Fruit fly (Drosophila melanogaster) whole organism, embryonic: ENCODE measurements around the gene Pez.

Experiments used
- ATbp ChIP-seq: fragments of 200-800 bp; sonication (Bioruptor generic); optimal IDR thresholded peaks from 2 replicates; lab custom pipeline; 2017; ENCODE audit warnings: missing biosample characterization, mild to moderate bottlenecking, missing genetic modification characterization, missing genetic modification reagents
- Ada2b ChIP-seq: fragments of 200-800 bp; sonication (Bioruptor generic); IDR thresholded peaks from 2 replicates; pipeline ENCODE4 v1.3.6; 2022; ENCODE audit warnings: missing biosample characterization, missing genetic modification characterization
- Blimp-1 ChIP-seq: fragments of 200-800 bp; sonication (Bioruptor generic); optimal IDR thresholded peaks from 3 replicates; lab custom pipeline; 2018; ENCODE audit warnings: missing biosample characterization, missing genetic modification characterization, mild to moderate bottlenecking, moderate library complexity, missing genetic modification reagents
- CG10543 ChIP-seq: fragments of 200-800 bp; sonication (Bioruptor generic); optimal IDR thresholded peaks from 3 replicates; lab custom pipeline; 2017; ENCODE audit warnings: missing biosample characterization, mild to moderate bottlenecking, missing genetic modification characterization, moderate library complexity
- CG10654 ChIP-seq: fragments of 200-800 bp; sonication (Bioruptor generic); optimal IDR thresholded peaks from 2 replicates; lab custom pipeline; 2016; ENCODE audit warnings: missing biosample characterization, missing genetic modification characterization
- CG11504 ChIP-seq: fragments of 200-800 bp; sonication (Bioruptor generic); optimal IDR thresholded peaks from 3 replicates; lab custom pipeline; 2019; ENCODE audit warnings: missing biosample characterization, mild to moderate bottlenecking, missing genetic modification characterization, moderate library complexity
- CG11696 ChIP-seq: fragments of 200-800 bp; sonication (Bioruptor generic); IDR thresholded peaks from 2 replicates; pipeline ENCODE4 v1.3.6; 2022; ENCODE audit warnings: missing biosample characterization, missing genetic modification characterization
- CG12299 ChIP-seq: fragments of 200-800 bp; sonication (Bioruptor generic); optimal IDR thresholded peaks from 2 replicates; lab custom pipeline; 2018; ENCODE audit warnings: missing biosample characterization, mild to moderate bottlenecking, missing genetic modification characterization
- CG12391 ChIP-seq: fragments of 200-800 bp; sonication (Bioruptor generic); optimal IDR thresholded peaks from 3 replicates; lab custom pipeline; 2018; ENCODE audit warnings: missing biosample characterization, mild to moderate bottlenecking, missing genetic modification characterization, moderate library complexity
- CG13624 ChIP-seq: fragments of 200-800 bp; sonication (Bioruptor generic); optimal IDR thresholded peaks from 2 replicates; lab custom pipeline; 2016; ENCODE audit warnings: missing biosample characterization, missing genetic modification characterization
- CG15269 ChIP-seq: fragments of 200-800 bp; sonication (Bioruptor generic); optimal IDR thresholded peaks from 2 replicates; lab custom pipeline; 2018; ENCODE audit warnings: missing biosample characterization, mild to moderate bottlenecking, missing genetic modification characterization, moderate library complexity
- CG17359 ChIP-seq: fragments of 200-800 bp; sonication (Bioruptor generic); optimal IDR thresholded peaks from 3 replicates; lab custom pipeline; 2018; ENCODE audit warnings: missing biosample characterization, mild to moderate bottlenecking, missing genetic modification characterization, moderate library complexity
- CG17361 ChIP-seq: fragments of 200-800 bp; sonication (Bioruptor generic); IDR thresholded peaks from 3 replicates; pipeline ENCODE4 v1.3.6; 2022; ENCODE audit warnings: missing biosample characterization, missing genetic modification characterization
- CG17612 ChIP-seq: fragments of 200-800 bp; sonication (Bioruptor generic); IDR thresholded peaks from 2 replicates; pipeline ENCODE4 v1.3.6; 2022; ENCODE audit warnings: missing biosample characterization, missing genetic modification characterization
- CG2116 ChIP-seq: fragments of 200-800 bp; sonication (Bioruptor generic); optimal IDR thresholded peaks from 3 replicates; lab custom pipeline; 2018; ENCODE audit warnings: missing biosample characterization, mild to moderate bottlenecking, missing genetic modification characterization
- CG31224 ChIP-seq: fragments of 200-800 bp; sonication (Bioruptor generic); IDR thresholded peaks from 2 replicates; pipeline ENCODE4 v1.3.6; 2022; ENCODE audit warnings: missing biosample characterization, missing genetic modification characterization
- CG31388 ChIP-seq: fragments of 200-800 bp; sonication (Bioruptor generic); optimal IDR thresholded peaks from 2 replicates; lab custom pipeline; 2016; ENCODE audit warnings: missing biosample characterization, missing genetic modification characterization
- CG34422 ChIP-seq: fragments of 200-800 bp; sonication (Bioruptor generic); IDR thresholded peaks from 3 replicates; pipeline ENCODE4 v1.3.6; 2022; ENCODE audit warnings: missing biosample characterization, missing genetic modification characterization
- CG6272 ChIP-seq: fragments of 200-800 bp; sonication (Bioruptor generic); IDR thresholded peaks from 2 replicates; pipeline ENCODE4 v1.3.6; 2022; ENCODE audit warnings: missing biosample characterization, missing genetic modification characterization
- CG6689 ChIP-seq: fragments of 200-800 bp; sonication (Bioruptor generic); IDR thresholded peaks from 2 replicates; pipeline ENCODE4 v1.3.6; 2022; ENCODE audit warnings: missing biosample characterization, missing genetic modification characterization
- CG7745 ChIP-seq: fragments of 200-800 bp; sonication (Bioruptor generic); optimal IDR thresholded peaks from 2 replicates; lab custom pipeline; 2018; ENCODE audit warnings: missing biosample characterization, mild to moderate bottlenecking, missing genetic modification characterization, moderate library complexity
- E2f1 ChIP-seq: fragments of 200-800 bp; sonication (Bioruptor generic); IDR thresholded peaks from 2 replicates; pipeline ENCODE4 v1.3.6; 2022; ENCODE audit warnings: missing biosample characterization, missing genetic modification characterization
- Ets65A ChIP-seq: fragments of 200-800 bp; sonication (Bioruptor generic); peaks from one replicate; lab custom pipeline; 2016; ENCODE audit warnings: missing biosample characterization, missing genetic modification characterization
- Ets97D ChIP-seq: fragments of 200-800 bp; sonication (Bioruptor generic); optimal IDR thresholded peaks from 3 replicates; lab custom pipeline; 2016; ENCODE audit warnings: missing biosample characterization, missing genetic modification characterization
- Hey ChIP-seq: fragments of 200-800 bp; sonication (Bioruptor generic); optimal IDR thresholded peaks from 3 replicates; lab custom pipeline; 2018; ENCODE audit warnings: missing biosample characterization, mild to moderate bottlenecking, missing genetic modification characterization
- Hmx ChIP-seq: fragments of 200-800 bp; sonication (Bioruptor generic); optimal IDR thresholded peaks from 2 replicates; lab custom pipeline; 2016; ENCODE audit warnings: missing biosample characterization, missing genetic modification characterization
- Nf-YB ChIP-seq: fragments of 200-800 bp; sonication (Bioruptor generic); optimal IDR thresholded peaks from 3 replicates; lab custom pipeline; 2019; ENCODE audit warnings: missing biosample characterization, mild to moderate bottlenecking, missing genetic modification characterization, moderate library complexity
- Opbp ChIP-seq: fragments of 200-800 bp; sonication (Bioruptor generic); IDR thresholded peaks from 3 replicates; pipeline ENCODE4 v1.3.6; 2022; ENCODE audit warnings: missing biosample characterization, missing genetic modification characterization; ENCODE audit not compliant: partially characterized antibody
- Poxn ChIP-seq: fragments of 200-800 bp; sonication (Bioruptor generic); IDR thresholded peaks from 2 replicates; pipeline ENCODE4 v1.3.6; 2022; ENCODE audit warnings: missing biosample characterization, missing genetic modification characterization
- bigmax ChIP-seq: fragments of 200-800 bp; sonication (Bioruptor generic); optimal IDR thresholded peaks from 2 replicates; lab custom pipeline; 2018; ENCODE audit warnings: missing biosample characterization, mild to moderate bottlenecking, missing genetic modification characterization
- chif ChIP-seq, 2 experiments: fragments of 200-800 bp; sonication (Bioruptor generic); optimal IDR thresholded peaks; 3 replicates each; lab custom pipeline; 2016; ENCODE audit warnings: missing biosample characterization in 2 of 2, missing genetic modification characterization in 2 of 2
- ci ChIP-seq: fragments of 200-800 bp; sonication (Bioruptor generic); IDR thresholded peaks from 3 replicates; pipeline ENCODE4 v1.3.6; 2022; ENCODE audit warnings: missing biosample characterization, missing genetic modification characterization
- dimm ChIP-seq: fragments of 200-800 bp; sonication (Bioruptor generic); IDR thresholded peaks from 2 replicates; pipeline ENCODE4 v1.3.6; 2022; ENCODE audit warnings: missing biosample characterization, missing genetic modification characterization
- dpn ChIP-seq, 2 experiments: fragments of 200-800 bp; sonication (Bioruptor generic); optimal IDR thresholded peaks; 3 replicates each; lab custom pipeline; 2016; ENCODE audit warnings: missing biosample characterization in 2 of 2, missing genetic modification characterization in 2 of 2
- esg ChIP-seq: fragments of 200-800 bp; sonication (Bioruptor generic); conservative IDR thresholded peaks from 2 replicates; pipeline ENCODE4 v1.3.6; 2022; ENCODE audit warnings: missing biosample characterization, missing genetic modification characterization
- eve ChIP-seq, 2 experiments: fragments of >200 bp; optimal IDR thresholded peaks; 2 replicates each; lab custom pipeline; 2017; ENCODE audit warnings: missing biosample characterization in 2 of 2, missing genetic modification characterization in 2 of 2
- gem ChIP-seq: fragments of 200-800 bp; sonication (Bioruptor generic); optimal IDR thresholded peaks from 2 replicates; lab custom pipeline; 2019; ENCODE audit warnings: missing biosample characterization, mild to moderate bottlenecking, missing genetic modification characterization, moderate library complexity
- ind ChIP-seq: fragments of 200-800 bp; sonication (Bioruptor generic); optimal IDR thresholded peaks from 3 replicates; lab custom pipeline; 2016; ENCODE audit warnings: missing biosample characterization, missing genetic modification characterization
- lab ChIP-seq: fragments of 200-800 bp; sonication (Bioruptor generic); optimal IDR thresholded peaks from 3 replicates; lab custom pipeline; 2017; ENCODE audit warnings: missing biosample characterization, missing genetic modification characterization, mild to moderate bottlenecking, moderate library complexity, missing genetic modification reagents
- lmd ChIP-seq: fragments of 200-800 bp; sonication (Bioruptor generic); IDR thresholded peaks from 2 replicates; pipeline ENCODE4 v1.3.6; 2022; ENCODE audit warnings: missing biosample characterization, missing genetic modification characterization
- lov ChIP-seq, 2 experiments: fragments of 200-800 bp in 1 of 2; fragments of >200 bp in 1 of 2; sonication (Bioruptor generic) in 1 of 2; IDR thresholded peaks in 1 of 2; optimal IDR thresholded peaks in 1 of 2; 2 replicates in 1 of 2; 3 replicates in 1 of 2; pipeline versions ENCODE4 v1.3.6 to Lab custom; 2017 to 2022; ENCODE audit warnings: missing biosample characterization in 1 of 2, missing genetic modification characterization in 1 of 2
- p53 ChIP-seq: fragments of 200-800 bp; sonication (Bioruptor generic); optimal IDR thresholded peaks from 2 replicates; lab custom pipeline; 2016; ENCODE audit warnings: missing biosample characterization, missing genetic modification characterization
- scrt ChIP-seq: fragments of 200-800 bp; sonication (Bioruptor generic); optimal IDR thresholded peaks from 2 replicates; lab custom pipeline; 2018; ENCODE audit warnings: missing biosample characterization, mild to moderate bottlenecking, missing genetic modification characterization, moderate library complexity
- sim ChIP-seq: fragments of 200-800 bp; sonication (Bioruptor generic); IDR thresholded peaks from 2 replicates; pipeline ENCODE4 v1.3.6; 2022; ENCODE audit warnings: missing biosample characterization, missing genetic modification characterization
- tin ChIP-seq: fragments of 200-800 bp; sonication (Bioruptor generic); optimal IDR thresholded peaks from 3 replicates; lab custom pipeline; 2016; ENCODE audit warnings: missing biosample characterization, missing genetic modification characterization
- zen ChIP-seq: fragments of 200-800 bp; sonication (Bioruptor generic); optimal IDR thresholded peaks from 3 replicates; lab custom pipeline; 2018; ENCODE audit warnings: missing biosample characterization, mild to moderate bottlenecking, missing genetic modification characterization, moderate library complexity
- zfh1 ChIP-seq: fragments of 200-800 bp; sonication (Bioruptor generic); IDR thresholded peaks from 3 replicates; pipeline ENCODE4 v1.3.6; 2022; ENCODE audit warnings: missing biosample characterization, missing genetic modification characterization

Gene Pez

DNA sequence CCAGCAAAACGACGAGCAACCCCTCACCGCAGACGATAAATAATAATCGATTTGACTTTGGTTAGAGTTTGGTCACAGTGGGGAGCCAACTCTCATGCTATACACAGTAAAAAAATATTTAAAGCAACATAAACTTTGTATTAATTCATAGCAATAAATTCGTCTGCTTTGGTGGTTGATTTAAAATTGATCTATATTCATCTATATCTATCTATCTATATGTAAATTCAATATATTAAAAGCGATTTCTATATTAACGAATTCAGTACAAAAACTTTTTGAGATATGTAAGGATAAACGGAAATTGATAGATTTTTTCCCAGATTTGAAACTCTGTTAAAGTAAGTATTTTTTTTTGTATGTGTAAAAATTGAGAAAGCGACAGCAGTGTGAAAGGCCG lies 28.6 kb downstream of the Pez start (continued):
- TF ChIP-seq lab (peak; percentile 57), tin (no peak), Nf-YB (GFP tag; lab: Kevin White, UChicago) (no peak), CG10543 (no peak), CG17612 (GFP tag; lab: Robert Waterston, UW) (no peak), lov (optimal IDR thresholded peaks at IDR 0.05; lab: Kevin White, UChicago) (no peak), lov (GFP tag; IDR thresholded peaks at IDR 0.05; lab: Robert Waterston, UW) (no peak)

dm6 chr2L:6308651-6309050 lies 29.8 kb downstream of the Pez start, which contains the start of the genes CG43922 and CG13984:
Gene CG43922 (minus strand): TSS chr2L:6308751.
Gene CG13984 (plus strand): TSS chr2L:6308819.
- TF ChIP-seq CG31388 (GFP tag; lab: Kevin White, UChicago) = no peak
- no peak for TF ChIP-seq CG13624 (GFP tag; lab: Kevin White, UChicago)
- TF ChIP-seq dimm (GFP tag; lab: Robert Waterston, UW) = no peak
- TF ChIP-seq Opbp (GFP tag; lab: Robert Waterston, UW) = no peak
- no peak for TF ChIP-seq CG12299 (tag; lab: Kevin White, UChicago)
- no peak for TF ChIP-seq Ets97D
- TF ChIP-seq CG7745 (tag; lab: Kevin White, UChicago) = no peak

DNA sequence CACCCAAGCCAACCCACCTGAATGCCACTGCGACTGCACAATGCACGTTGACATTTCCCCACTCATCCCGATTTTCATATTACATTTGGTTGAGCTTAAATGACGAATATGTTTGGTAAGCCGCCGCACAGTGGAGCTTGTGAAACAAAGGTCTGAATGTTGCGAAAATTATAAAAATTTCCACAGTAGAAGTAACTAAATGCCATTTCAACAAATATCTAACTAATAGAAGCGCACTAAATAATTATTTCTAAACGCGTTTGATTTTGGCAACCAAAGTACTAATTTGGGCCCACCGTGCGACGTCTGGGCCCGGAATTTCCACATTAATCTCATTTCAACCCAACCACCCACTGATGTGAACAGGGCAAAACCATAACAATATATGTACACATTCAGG lies 31.6 kb downstream of the Pez start:
- TF ChIP-seq CG10654 (no peak), Ets65A (peak; percentile 94), scrt (no peak), CG34422 (no peak), Poxn (GFP tag; lab: Robert Waterston, UW) (no peak), CG11696 (GFP tag; lab: Robert Waterston, UW) (no peak), chif (GFP tag; optimal IDR thresholded peaks at IDR 0.05; lab: Kevin White, UChicago) (peak; percentile 18 to 22), lmd (GFP tag; lab: Robert Waterston, UW) (0 out of 2 replicates have a peak, but pooled peaks have one; percentile 13), CG17359 (tag; lab: Kevin White, UChicago) (peak; percentile 16), CG15269 (tag; lab: Kevin White, UChicago) (no peak), gem (peak; percentile 55), dpn (GFP tag; optimal IDR thresholded peaks at IDR 0.05; lab: Kevin White, UChicago) (peak in 1 of 2 experiments; percentile 22), ATbp (GFP tag; lab: Kevin White, UChicago) (peak; percentile 32), CG17361 (GFP tag; lab: Robert Waterston, UW) (0 out of 3 replicates have a peak, but pooled peaks have one; percentile 17), lab (peak; percentile 47), sim (no peak), eve (GFP tag; optimal IDR thresholded peaks at IDR 0.05; lab: Kevin White, UChicago) (peak in 1 of 2 experiments; percentile 33), CG12391 (tag; lab: Kevin White, UChicago) (peak; percentile 7), Hmx (no peak), Ada2b (GFP tag; lab: Robert Waterston, UW) (0 out of 2 replicates have a peak, but pooled peaks have one; percentile 19), ci (GFP tag; lab: Robert Waterston, UW) (0 out of 3 replicates have a peak, but pooled peaks have one; percentile 30), Blimp-1 (GFP tag; lab: Kevin White, UChicago) (peak; percentile 48), p53 (GFP tag; lab: Kevin White, UChicago) (no peak), ind (peak; percentile 15), bigmax (no peak), esg (0 out of 2 replicates have a peak, but pooled peaks have one; percentile 22), CG31224 (GFP tag; lab: Robert Waterston, UW) (no peak), zfh1 (GFP tag; lab: Robert Waterston, UW) (peak; percentile 39; the same call in 1 of the 3 replicates), zen (tag; lab: Kevin White, UChicago) (no peak), CG6689 (GFP tag; lab: Robert Waterston, UW) (0 out of 2 replicates have a peak, but pooled peaks have one; percentile 15), CG11504 (tag; lab: Kevin White, UChicago) (peak; percentile 54), CG6272 (GFP tag; lab: Robert Waterston, UW) (no peak), Hey (tag; lab: Kevin White, UChicago) (no peak), CG2116 (GFP tag; lab: Kevin White, UChicago) (no peak), E2f1 (GFP tag; lab: Robert Waterston, UW) (peak; percentile 10; the same call in 1 of the 2 replicates)
